Worm (Caenorhabditis elegans) whole organism, dauer: ENCODE results near the gene Y57G11C.499.

ENCODE experiments used
- unc-62 ChIP-seq: sonication (generic microtip); optimal IDR thresholded peaks from 2 replicates; lab custom pipeline; 2017; ENCODE audit warnings: missing biosample characterization, missing genetic modification reagents, missing genetic modification characterization

The Y57G11C.499 gene

DNA sequence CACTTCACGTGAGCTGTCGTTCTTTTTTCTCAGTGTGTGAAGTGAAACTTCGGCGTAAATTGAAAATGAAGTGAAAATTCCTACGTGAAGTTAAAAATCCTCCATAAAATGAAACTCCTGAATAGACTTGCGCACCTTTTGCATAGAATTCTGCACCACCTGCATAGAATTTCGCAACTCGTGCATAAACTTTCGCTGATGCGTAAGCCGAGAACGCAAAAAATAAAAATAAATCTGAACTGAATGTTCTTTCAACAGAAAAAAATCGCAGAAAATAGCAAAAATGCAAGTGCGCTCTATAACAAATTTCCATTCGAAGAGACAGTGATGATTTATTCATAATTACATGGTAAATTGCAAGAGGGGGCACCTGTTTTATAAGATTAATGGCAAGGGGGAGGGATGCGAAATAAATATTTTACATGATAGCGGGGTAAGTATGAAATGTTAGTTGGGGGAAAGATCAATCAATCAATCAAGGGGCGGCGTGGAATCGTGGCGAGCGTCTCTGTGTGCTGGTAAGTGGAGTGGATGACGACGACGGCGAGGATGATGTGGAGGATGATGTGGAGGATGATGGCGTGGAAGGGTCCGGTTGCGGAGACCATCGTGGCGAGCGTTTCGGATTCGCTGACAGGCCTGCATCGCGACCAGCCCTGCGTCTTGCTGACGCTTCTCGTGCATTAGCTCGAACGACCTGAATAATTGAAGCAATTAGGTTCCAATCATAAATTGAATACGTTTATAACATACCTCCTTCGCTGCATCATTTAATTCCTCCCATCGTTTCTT lies 18.7 kb upstream of the Y57G11C.499 start, which contains the start of gene Y57G11C.36:
TSS of gene Y57G11C.36 (minus strand) at position 502 of the 792 bp plus-strand sequence.
- TF ChIP-seq unc-62 (GFP tag; lab: Kevin White, UChicago): no peak

ce11 chrIV:14771325-14771724 lies 16.6 kb upstream of the Y57G11C.499 start, which contains the start of gene degl-1:
TSS of gene degl-1 (minus strand) at chrIV:14771425.
- no peak for TF ChIP-seq unc-62 (GFP tag; lab: Kevin White, UChicago)

DNA sequence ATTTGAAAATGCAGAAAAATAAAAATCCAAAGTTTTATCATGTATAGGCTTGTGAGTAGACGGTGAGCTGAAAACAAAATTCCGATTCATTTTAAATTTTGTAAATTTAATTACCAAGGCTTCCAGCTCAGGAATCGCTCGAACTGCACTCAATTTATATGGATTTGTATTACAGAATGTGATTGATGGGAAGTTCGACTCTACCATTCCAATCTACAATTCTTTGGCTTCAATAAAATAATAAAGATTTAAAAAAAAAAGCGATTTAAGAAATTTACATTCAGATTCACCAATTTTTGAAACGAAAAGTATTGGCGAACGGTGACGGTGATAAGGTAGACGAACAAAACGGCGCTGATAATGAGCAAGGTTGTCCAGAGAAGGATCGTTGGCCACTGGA lies 15.9 kb upstream of the Y57G11C.499 start:
- no peak for TF ChIP-seq unc-62 (GFP tag; lab: Kevin White, UChicago)

DNA sequence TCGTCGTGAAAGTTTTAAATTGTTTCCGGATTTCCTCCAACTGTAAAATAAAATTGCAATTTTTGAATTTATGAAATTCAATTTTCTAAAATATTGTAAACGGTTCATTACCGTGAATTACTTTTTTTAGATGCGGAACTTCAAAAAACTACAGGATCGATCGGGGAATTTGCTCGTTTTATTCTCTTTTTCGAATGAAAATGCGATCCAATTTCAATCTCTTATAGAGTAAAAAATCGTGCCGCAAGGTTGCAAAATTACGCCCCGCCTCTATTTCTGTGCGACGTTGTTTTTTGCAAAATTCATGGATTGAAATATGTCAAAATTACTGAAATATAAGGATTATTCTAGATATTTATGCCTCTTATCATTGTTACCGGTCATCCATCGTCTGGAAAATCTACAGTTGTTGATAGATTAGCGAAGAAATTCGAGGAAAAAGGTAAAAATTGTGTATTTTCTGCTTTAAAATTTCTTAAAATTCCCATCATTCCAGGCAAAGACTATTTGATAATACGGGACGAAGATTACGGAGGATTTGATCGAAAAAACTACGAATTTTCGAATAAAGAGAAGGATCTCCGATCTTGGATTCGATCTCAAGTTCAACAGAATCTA lies 14.6 kb upstream of the Y57G11C.499 start, which contains the start of gene Y57G11C.43:
TSS of gene Y57G11C.43 (plus strand) at position 224 of the 618 bp plus-strand sequence.
- no peak for TF ChIP-seq unc-62 (GFP tag; lab: Kevin White, UChicago)

- no peak for TF ChIP-seq unc-62 (GFP tag; lab: Kevin White, UChicago)
These were observed 13.0 kb upstream of the Y57G11C.499 start, which contains the start of the genes mrps-7 and Y57G11C.3 for ce11 chrIV:14767693-14768251. TSS of gene mrps-7 (minus strand) at chrIV:14767730. TSS of gene Y57G11C.3 (plus strand) at chrIV:14768201.

ce11 chrIV:14766382-14766781 lies 11.6 kb upstream of the Y57G11C.499 start, which contains the start of gene vti-1:
TSS of gene vti-1 (minus strand) at chrIV:14766665.
- TF ChIP-seq unc-62 (GFP tag; lab: Kevin White, UChicago): no peak

ce11 chrIV:14765336-14765735 lies 10.6 kb upstream of the Y57G11C.499 start, which contains the start of gene Y57G11C.5:
TSS of gene Y57G11C.5 (minus strand) at chrIV:14765436.
- TF ChIP-seq unc-62 (GFP tag; lab: Kevin White, UChicago): no peak

- TF ChIP-seq unc-62 (GFP tag; lab: Kevin White, UChicago): no peak
These were observed 10.0 kb upstream of the Y57G11C.499 start for ce11 chrIV:14764719-14765173.

- TF ChIP-seq unc-62 (GFP tag; lab: Kevin White, UChicago): no peak
These were observed 9.4 kb upstream of the Y57G11C.499 start for ce11 chrIV:14763938-14764718.

ce11 chrIV:14760845-14761244 lies 6.1 kb upstream of the Y57G11C.499 start, which contains the start of gene ptp-5.2:
TSS of gene ptp-5.2 (minus strand) at chrIV:14760945.
- TF ChIP-seq unc-62 (GFP tag; lab: Kevin White, UChicago): no peak

ce11 chrIV:14759662-14760061 lies 4.9 kb upstream of the Y57G11C.499 start:
- no peak for TF ChIP-seq unc-62 (GFP tag; lab: Kevin White, UChicago)

DNA sequence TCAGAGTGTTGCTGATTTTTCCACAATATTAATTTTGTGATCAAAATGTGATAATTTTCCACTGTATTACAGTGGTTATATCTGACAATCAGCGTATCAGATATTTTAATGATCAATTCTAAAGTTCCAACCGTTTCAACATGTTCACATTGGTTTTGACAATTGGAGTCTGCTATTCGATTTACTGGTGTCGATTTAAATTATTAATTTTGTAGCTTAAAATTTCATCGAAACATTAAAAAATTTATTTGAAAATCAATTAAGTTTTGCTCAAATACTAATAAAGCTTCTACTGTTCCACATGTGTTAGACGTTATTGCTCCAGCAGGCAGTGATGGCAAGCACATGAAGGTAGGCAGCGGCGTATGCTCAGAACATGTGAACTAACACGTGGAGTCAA lies 3.1 kb upstream of the Y57G11C.499 start:
- TF ChIP-seq unc-62 (GFP tag; lab: Kevin White, UChicago): no peak

DNA sequence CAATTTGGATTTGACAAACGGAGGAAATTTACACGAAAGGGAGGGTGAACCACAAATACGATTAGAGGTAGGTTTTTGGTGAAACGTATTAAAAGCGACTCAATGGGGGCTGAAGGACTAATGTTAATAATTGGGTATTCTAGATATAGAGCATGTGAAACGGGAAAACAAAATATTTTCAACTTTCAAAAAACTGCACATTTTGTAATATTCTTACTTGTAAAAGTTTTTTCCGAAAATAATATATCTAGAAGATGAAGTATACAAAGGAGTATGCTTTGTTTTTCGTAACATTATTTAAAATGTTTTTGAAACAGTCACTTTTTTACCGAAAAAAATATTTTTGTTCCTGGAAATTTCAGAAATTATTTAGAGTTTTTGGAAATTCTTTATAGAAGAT lies 12.8 kb downstream of the Y57G11C.499 start:
- no peak for TF ChIP-seq unc-62 (GFP tag; lab: Kevin White, UChicago)

DNA sequence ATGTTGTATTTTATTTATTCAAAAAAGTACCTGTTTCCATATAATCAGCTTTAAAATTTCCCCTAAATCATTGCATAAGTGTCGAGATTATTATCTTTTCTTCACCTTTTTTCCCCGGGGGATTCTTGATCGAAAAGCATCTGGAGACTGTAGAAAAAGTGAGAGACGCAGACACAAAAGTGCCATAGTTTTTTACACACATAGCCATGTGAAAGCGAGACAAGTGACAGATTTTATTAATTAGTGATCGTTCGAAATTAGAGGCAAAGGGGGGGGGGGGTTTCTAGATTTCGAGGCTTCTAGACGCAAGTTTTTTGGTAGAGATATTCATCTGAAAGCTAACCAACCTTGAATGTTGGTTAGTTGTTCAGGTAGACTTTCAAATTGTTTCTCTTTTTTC lies 25.5 kb downstream of the Y57G11C.499 start:
- TF ChIP-seq unc-62 (GFP tag; lab: Kevin White, UChicago): no peak

DNA sequence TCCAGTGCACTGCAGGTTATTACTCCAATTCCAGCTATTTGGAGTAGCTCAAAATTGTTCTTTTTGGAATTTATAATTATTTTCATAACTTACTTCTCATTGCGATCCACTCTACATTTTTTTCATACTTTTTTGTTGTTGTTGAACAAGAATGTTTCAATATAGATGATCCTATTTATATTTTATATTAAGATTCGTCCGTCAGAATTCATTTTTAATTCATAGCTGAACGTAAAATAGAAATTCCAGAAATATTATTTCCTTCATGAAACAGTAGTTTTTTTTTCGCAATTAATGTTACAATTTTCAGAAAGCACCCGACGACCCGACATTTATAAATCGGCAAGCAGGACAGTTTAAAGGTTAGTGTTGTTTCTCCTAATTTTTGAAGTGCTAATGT lies 26.5 kb downstream of the Y57G11C.499 start, which contains the start of gene Y57G11C.42:
TSS of gene Y57G11C.42 (plus strand) at position 301 of the 400 bp plus-strand sequence.
- no peak for TF ChIP-seq unc-62 (GFP tag; lab: Kevin White, UChicago)
